Worm (Caenorhabditis elegans): ENCODE data around the gene fbxa-11.

DNA sequence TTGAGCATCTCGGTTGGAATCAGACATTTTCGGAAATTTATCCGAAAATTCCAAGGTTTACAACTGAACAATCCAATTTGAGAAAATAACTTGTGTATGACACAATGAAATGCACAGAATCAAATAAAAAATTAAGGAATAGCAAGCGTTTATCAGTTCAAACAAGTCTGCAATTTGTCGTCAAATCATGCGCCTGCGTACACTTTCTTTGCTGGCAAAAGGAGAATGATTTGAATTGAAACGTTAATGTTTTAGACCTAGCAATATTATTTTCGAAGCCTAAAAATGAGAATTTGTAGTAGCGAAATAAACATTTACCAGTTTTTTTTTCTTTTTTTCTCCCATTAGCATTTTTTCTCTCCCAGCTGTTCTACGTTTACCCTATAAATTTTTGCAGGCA, at the start of gene fbxa-11, which contains the start of gene fbxa-67:
- TF ChIP-seq cog-1 (tag; optimal IDR thresholded peaks at IDR 0.05): no peak
- TF ChIP-seq med-1 (GFP tag; optimal IDR thresholded peaks at IDR 0.05; ENCODE audit: insufficient read depth): no peak
- no peak for TF ChIP-seq ztf-29 (GFP tag; IDR thresholded peaks at IDR 0.05)
- TF ChIP-seq flt-1 (GFP tag; IDR thresholded peaks at IDR 0.05): no peak

Data from whole organism, midembryonic.